Worm (Caenorhabditis elegans) whole organism, midembryonic: ENCODE data around the gene cisd-1.

Source experiments
- cog-1 ChIP-seq: sonication (generic microtip); optimal IDR thresholded peaks from 2 replicates; lab custom pipeline; 2016; ENCODE audit warnings: missing genetic modification characterization, missing compliant biosample characterization
- flt-1 ChIP-seq: fragments of 200-800 bp; sonication (Bioruptor generic); IDR thresholded peaks from 2 replicates; pipeline ENCODE4 v1.3.6; 2022; ENCODE audit warnings: missing genetic modification characterization, missing compliant biosample characterization
- klf-2 ChIP-seq: fragments of 200-800 bp; sonication (Bioruptor generic); conservative IDR thresholded peaks from 2 replicates; pipeline ENCODE4 v1.3.6; 2022; ENCODE audit warnings: missing genetic modification reagents, missing genetic modification characterization, missing compliant biosample characterization
- med-1 ChIP-seq: sonication (generic microtip); optimal IDR thresholded peaks from 2 replicates; lab custom pipeline; 2017; ENCODE audit warnings: missing genetic modification characterization, mild to moderate bottlenecking, missing compliant biosample characterization, antibody characterized with exemption, missing genetic modification reagents; ENCODE audit not compliant: insufficient read depth
- ref-1 ChIP-seq: fragments of 200-800 bp; sonication (Bioruptor generic); conservative IDR thresholded peaks from 2 replicates; pipeline ENCODE4 v1.3.6; 2022; ENCODE audit warnings: missing genetic modification reagents, missing genetic modification characterization, missing compliant biosample characterization
- tab-1 ChIP-seq: fragments of 200-800 bp; sonication (Bioruptor generic); IDR thresholded peaks from 2 replicates; pipeline ENCODE4 v1.3.6; 2022; ENCODE audit warnings: missing genetic modification characterization, missing compliant biosample characterization
- ztf-23 ChIP-seq: fragments of 200-800 bp; sonication (Bioruptor generic); IDR thresholded peaks from 2 replicates; pipeline ENCODE4 v1.3.6; 2022; ENCODE audit warnings: missing genetic modification reagents, missing genetic modification characterization, missing compliant biosample characterization
- ztf-29 ChIP-seq: fragments of 200-800 bp; sonication (Bioruptor generic); IDR thresholded peaks from 2 replicates; pipeline ENCODE4 v1.3.6; 2022; ENCODE audit warnings: missing genetic modification reagents, missing genetic modification characterization, missing compliant biosample characterization

- TF ChIP-seq tab-1 (no peak), flt-1 (GFP tag; lab: Robert Waterston, UW) (no peak), ref-1 (GFP tag; lab: Robert Waterston, UW) (no peak), klf-2 (GFP tag; lab: Robert Waterston, UW) (no peak), med-1 (GFP tag; lab: Kevin White, UChicago) (no peak), cog-1 (tag; lab: Kevin White, UChicago) (no peak), ztf-29 (GFP tag; lab: Robert Waterston, UW) (no peak), ztf-23 (no peak)
Measured at ce11 chrII:11424579-11425316, 44.7 kb downstream of the cisd-1 start, which contains the start of gene C05D12.3.
